Fruit fly (Drosophila melanogaster) whole organism, embryonic: ENCODE data around the gene MED25.

Experiments used
- Blimp-1 ChIP-seq: fragments of 200-800 bp; sonication (Bioruptor generic); optimal IDR thresholded peaks from 3 replicates; lab custom pipeline; 2018; ENCODE audit warnings: missing biosample characterization, missing genetic modification characterization, mild to moderate bottlenecking, moderate library complexity, missing genetic modification reagents
- Bteb2 ChIP-seq: fragments of 200-800 bp; sonication (Bioruptor generic); optimal IDR thresholded peaks from 2 replicates; lab custom pipeline; 2016; ENCODE audit warnings: missing biosample characterization, missing genetic modification characterization
- CG1024 ChIP-seq: fragments of 200-800 bp; sonication (Bioruptor generic); IDR thresholded peaks from 2 replicates; pipeline ENCODE4 v1.3.6; 2022; ENCODE audit warnings: missing biosample characterization, missing genetic modification characterization
- CG13775 ChIP-seq: fragments of 200-800 bp; sonication (Bioruptor generic); optimal IDR thresholded peaks from 3 replicates; lab custom pipeline; 2017; ENCODE audit warnings: missing biosample characterization, mild to moderate bottlenecking, missing genetic modification characterization
- CG15269 ChIP-seq: fragments of 200-800 bp; sonication (Bioruptor generic); optimal IDR thresholded peaks from 2 replicates; lab custom pipeline; 2018; ENCODE audit warnings: missing biosample characterization, mild to moderate bottlenecking, missing genetic modification characterization, moderate library complexity
- CG15479 ChIP-seq: fragments of 200-800 bp; sonication (Bioruptor generic); optimal IDR thresholded peaks from 3 replicates; lab custom pipeline; 2019; ENCODE audit warnings: missing biosample characterization, mild to moderate bottlenecking, missing genetic modification characterization, moderate library complexity
- CG15696 ChIP-seq: fragments of 200-800 bp; sonication (Bioruptor generic); optimal IDR thresholded peaks from 2 replicates; lab custom pipeline; 2019; ENCODE audit warnings: missing biosample characterization, mild to moderate bottlenecking, missing genetic modification characterization, moderate library complexity
- CG18011 ChIP-seq: fragments of 200-800 bp; sonication (Bioruptor generic); optimal IDR thresholded peaks from 2 replicates; lab custom pipeline; 2017; ENCODE audit warnings: missing biosample characterization, missing genetic modification characterization, mild to moderate bottlenecking, moderate library complexity, missing genotype
- CG2875 ChIP-seq: fragments of 200-800 bp; sonication (Bioruptor generic); optimal IDR thresholded peaks from 2 replicates; lab custom pipeline; 2017; ENCODE audit warnings: missing biosample characterization, mild to moderate bottlenecking, missing genetic modification characterization, missing genetic modification reagents
- CG31441 ChIP-seq: fragments of 200-800 bp; sonication (Bioruptor generic); IDR thresholded peaks from 2 replicates; pipeline ENCODE4 v1.3.6; 2022; ENCODE audit warnings: missing biosample characterization, missing genetic modification characterization
- CG32767 ChIP-seq: fragments of 200-800 bp; sonication (Bioruptor generic); IDR thresholded peaks from 2 replicates; pipeline ENCODE4 v1.3.6; 2022; ENCODE audit warnings: missing biosample characterization, missing genetic modification characterization
- CG7556 ChIP-seq: fragments of 200-800 bp; sonication (Bioruptor generic); optimal IDR thresholded peaks from 2 replicates; lab custom pipeline; 2017; ENCODE audit warnings: missing biosample characterization, mild to moderate bottlenecking, missing genetic modification characterization
- CG7786 ChIP-seq: fragments of 200-800 bp; sonication (Bioruptor generic); optimal IDR thresholded peaks from 2 replicates; lab custom pipeline; 2016; ENCODE audit warnings: missing biosample characterization, missing genetic modification characterization
- CG7963 ChIP-seq: fragments of 200-800 bp; sonication (Bioruptor generic); IDR thresholded peaks from 3 replicates; pipeline ENCODE4 v1.3.6; 2022; ENCODE audit warnings: missing biosample characterization, missing genetic modification characterization; ENCODE audit not compliant: partially characterized antibody
- CG9727 ChIP-seq: fragments of 200-800 bp; sonication (Bioruptor generic); optimal IDR thresholded peaks from 3 replicates; lab custom pipeline; 2017; ENCODE audit warnings: missing biosample characterization, mild to moderate bottlenecking, missing genetic modification characterization
- CkIIα-i1 ChIP-seq: fragments of 200-800 bp; sonication (Bioruptor generic); IDR thresholded peaks from 2 replicates; pipeline ENCODE4 v1.3.6; 2022; ENCODE audit warnings: missing biosample characterization, missing genetic modification characterization
- Dref ChIP-seq: fragments of 200-800 bp; sonication (Bioruptor generic); IDR thresholded peaks from 2 replicates; pipeline ENCODE4 v1.3.6; 2022; ENCODE audit warnings: missing biosample characterization, missing genetic modification characterization
- Fer2 ChIP-seq: fragments of 200-800 bp; sonication (Bioruptor generic); optimal IDR thresholded peaks from 2 replicates; lab custom pipeline; 2018; ENCODE audit warnings: missing biosample characterization, mild to moderate bottlenecking, missing genetic modification characterization, moderate library complexity
- HLH54F ChIP-seq: fragments of 200-800 bp; sonication (Bioruptor generic); optimal IDR thresholded peaks from 3 replicates; lab custom pipeline; 2016; ENCODE audit warnings: missing biosample characterization, missing genetic modification characterization
- NK7.1 ChIP-seq: fragments of 200-800 bp; sonication (Bioruptor generic); optimal IDR thresholded peaks from 3 replicates; lab custom pipeline; 2016; ENCODE audit warnings: missing biosample characterization, missing genetic modification characterization
- Nf-YA ChIP-seq: fragments of 200-800 bp; sonication (Bioruptor generic); IDR thresholded peaks from 2 replicates; pipeline ENCODE4 v1.3.6; 2022; ENCODE audit warnings: missing biosample characterization, missing genetic modification characterization
- NfI ChIP-seq: fragments of 200-800 bp; sonication (Bioruptor generic); optimal IDR thresholded peaks from 3 replicates; lab custom pipeline; 2018; ENCODE audit warnings: missing biosample characterization, mild to moderate bottlenecking, missing genetic modification characterization, moderate library complexity
- Ssrp ChIP-seq: fragments of 200-800 bp; sonication (Bioruptor generic); optimal IDR thresholded peaks from 2 replicates; lab custom pipeline; 2018; ENCODE audit warnings: missing biosample characterization, mild to moderate bottlenecking, missing genetic modification characterization, moderate library complexity
- aop ChIP-seq: fragments of 200-800 bp; sonication (Bioruptor generic); IDR thresholded peaks from 2 replicates; pipeline ENCODE4 v1.3.6; 2022; ENCODE audit warnings: missing biosample characterization, missing genetic modification characterization
- bowl ChIP-seq: fragments of 200-800 bp; sonication (Bioruptor generic); IDR thresholded peaks from 2 replicates; pipeline ENCODE4 v1.3.6; 2022; ENCODE audit warnings: missing biosample characterization, missing genetic modification characterization
- cad ChIP-seq: fragments of >200 bp; optimal IDR thresholded peaks from 2 replicates; lab custom pipeline; 2017; ENCODE audit warnings: missing biosample characterization, missing genetic modification characterization
- dpn ChIP-seq, 2 experiments: fragments of 200-800 bp; sonication (Bioruptor generic); optimal IDR thresholded peaks; 3 replicates each; lab custom pipeline; 2016; ENCODE audit warnings: missing biosample characterization in 2 of 2, missing genetic modification characterization in 2 of 2
- fd64A ChIP-seq: fragments of 200-800 bp; sonication (Bioruptor generic); optimal IDR thresholded peaks from 3 replicates; lab custom pipeline; 2018; ENCODE audit warnings: missing biosample characterization, mild to moderate bottlenecking, missing genetic modification characterization
- hth ChIP-seq: fragments of >200 bp; optimal IDR thresholded peaks from 2 replicates; lab custom pipeline; 2017; ENCODE audit warnings: inconsistent platforms
- jigr1 ChIP-seq: fragments of 200-800 bp; sonication (Bioruptor generic); IDR thresholded peaks from 3 replicates; pipeline ENCODE4 v1.3.6; 2022; ENCODE audit warnings: missing biosample characterization, missing genetic modification characterization
- lilli ChIP-seq: fragments of 200-800 bp; sonication (Bioruptor generic); optimal IDR thresholded peaks from 3 replicates; lab custom pipeline; 2016; ENCODE audit warnings: missing biosample characterization, missing genetic modification characterization
- lmd ChIP-seq: fragments of 200-800 bp; sonication (Bioruptor generic); IDR thresholded peaks from 2 replicates; pipeline ENCODE4 v1.3.6; 2022; ENCODE audit warnings: missing biosample characterization, missing genetic modification characterization
- lola ChIP-seq, 3 experiments: fragments of >200 bp in 2 of 3; fragments of 200-800 bp in 1 of 3; sonication (Bioruptor generic) in 1 of 3; optimal IDR thresholded peaks; 2 replicates each; lab custom pipeline; 2017 to 2019; ENCODE audit warnings: missing biosample characterization in 3 of 3, missing genetic modification characterization in 3 of 3, mild to moderate bottlenecking in 1 of 3, moderate library complexity in 1 of 3
- odd ChIP-seq: fragments of 200-800 bp; sonication (Bioruptor generic); optimal IDR thresholded peaks from 2 replicates; lab custom pipeline; 2017; ENCODE audit warnings: missing biosample characterization, mild to moderate bottlenecking, missing genetic modification characterization
- pfk ChIP-seq: fragments of 200-800 bp; sonication (Bioruptor generic); optimal IDR thresholded peaks from 2 replicates; lab custom pipeline; 2018; ENCODE audit warnings: missing biosample characterization, mild to moderate bottlenecking, missing genetic modification characterization, moderate library complexity
- pita ChIP-seq: fragments of 200-800 bp; sonication (Bioruptor generic); optimal IDR thresholded peaks from 2 replicates; lab custom pipeline; 2017; ENCODE audit warnings: missing biosample characterization, mild to moderate bottlenecking, missing genetic modification characterization
- pnt ChIP-seq: fragments of 200-800 bp; sonication (Bioruptor generic); optimal IDR thresholded peaks from 3 replicates; lab custom pipeline; 2016; ENCODE audit warnings: missing biosample characterization, missing genetic modification characterization
- prd ChIP-seq, 3 experiments: fragments of >200 bp in 2 of 3; fragments of 200-800 bp in 1 of 3; sonication (Bioruptor generic) in 1 of 3; optimal IDR thresholded peaks in 2 of 3; IDR thresholded peaks in 1 of 3; 2 replicates in 2 of 3; 3 replicates in 1 of 3; pipeline versions ENCODE4 v1.3.6 to Lab custom; 2017 to 2022; ENCODE audit warnings: missing biosample characterization in 1 of 3, missing genetic modification characterization in 1 of 3
- pzg ChIP-seq: fragments of 200-800 bp; sonication (Bioruptor generic); optimal IDR thresholded peaks from 3 replicates; lab custom pipeline; 2018; ENCODE audit warnings: missing biosample characterization, mild to moderate bottlenecking, missing genetic modification characterization, moderate library complexity
- rib ChIP-seq: fragments of 200-800 bp; sonication (Bioruptor generic); IDR thresholded peaks from 2 replicates; pipeline ENCODE4 v1.3.6; 2022; ENCODE audit warnings: missing biosample characterization, missing genetic modification characterization
- row ChIP-seq: fragments of 200-800 bp; sonication (Bioruptor generic); IDR thresholded peaks from 3 replicates; pipeline ENCODE4 v1.3.6; 2022; ENCODE audit warnings: missing biosample characterization, missing genetic modification characterization
- sisA ChIP-seq: fragments of 200-800 bp; sonication (Bioruptor generic); IDR thresholded peaks from 2 replicates; pipeline ENCODE4 v1.3.6; 2022; ENCODE audit warnings: missing biosample characterization, missing genetic modification characterization
- so ChIP-seq: fragments of 200-800 bp; sonication (Bioruptor generic); IDR thresholded peaks from 3 replicates; pipeline ENCODE4 v1.3.6; 2022; ENCODE audit warnings: missing biosample characterization, missing genetic modification characterization
- tgo ChIP-seq: fragments of 200-800 bp; sonication (Bioruptor generic); IDR thresholded peaks from 3 replicates; pipeline ENCODE4 v1.3.6; 2022; ENCODE audit warnings: missing biosample characterization, missing genetic modification characterization
- tna ChIP-seq: fragments of 200-800 bp; sonication (Bioruptor generic); IDR thresholded peaks from 2 replicates; pipeline ENCODE4 v1.3.6; 2022; ENCODE audit warnings: missing biosample characterization, missing genetic modification characterization; ENCODE audit not compliant: partially characterized antibody
- tx ChIP-seq: fragments of 200-800 bp; sonication (Bioruptor generic); optimal IDR thresholded peaks from 2 replicates; lab custom pipeline; 2016; ENCODE audit warnings: missing biosample characterization, missing genetic modification characterization
- unpg ChIP-seq: fragments of 200-800 bp; sonication (Bioruptor generic); optimal IDR thresholded peaks from 3 replicates; lab custom pipeline; 2018; ENCODE audit warnings: missing biosample characterization, mild to moderate bottlenecking, missing genetic modification characterization, moderate library complexity
- vfl ChIP-seq: fragments of 200-800 bp; sonication (Bioruptor generic); optimal IDR thresholded peaks from 2 replicates; lab custom pipeline; 2016; ENCODE audit warnings: missing biosample characterization, missing genetic modification characterization
- vnd ChIP-seq: fragments of 200-800 bp; sonication (Bioruptor generic); IDR thresholded peaks from 3 replicates; pipeline ENCODE4 v1.3.6; 2022; ENCODE audit warnings: missing biosample characterization, missing genetic modification characterization; ENCODE audit not compliant: partially characterized antibody

The MED25 gene

dm6 chr3R:20031043-20031763 is 22.5 kb downstream of the MED25 start, which contains the start of gene trem (continued):
- TF ChIP-seq tna (GFP tag; lab: Robert Waterston, UW) (no peak), CG15696 (tag; lab: Kevin White, UChicago) (peak; percentile 73), prd (optimal IDR thresholded peaks at IDR 0.05; lab: Kevin White, UChicago) (no peak), prd (GFP tag; IDR thresholded peaks at IDR 0.05; lab: Robert Waterston, UW) (peak; percentile 81), rib (no peak), unpg (GFP tag; lab: Kevin White, UChicago) (peak; percentile 61), aop (GFP tag; lab: Robert Waterston, UW) (peak; percentile 28; the same call in 1 of the 2 replicates), tgo (GFP tag; lab: Robert Waterston, UW) (peak; percentile 70), jigr1 (peak; percentile 74; the same call in 2 of the 3 replicates), so (GFP tag; lab: Robert Waterston, UW) (no peak), dpn (GFP tag; optimal IDR thresholded peaks at IDR 0.05; lab: Kevin White, UChicago) (peak; percentile 58), row (peak; percentile 97), Blimp-1 (GFP tag; lab: Kevin White, UChicago) (no peak), Ssrp (tag; lab: Kevin White, UChicago) (peak; percentile 81), Nf-YA (no peak), CG2875 (GFP tag; lab: Kevin White, UChicago) (no peak), CG15479 (peak; percentile 1), CG13775 (GFP tag; lab: Kevin White, UChicago) (peak; percentile 89), NK7.1 (GFP tag; lab: Kevin White, UChicago) (no peak), pzg (GFP tag; lab: Kevin White, UChicago) (peak; percentile 24), CG7556 (GFP tag; lab: Kevin White, UChicago) (peak; percentile 82), pnt (GFP tag; lab: Kevin White, UChicago) (peak; percentile 61), bowl (GFP tag; lab: Robert Waterston, UW) (no peak), odd (GFP tag; lab: Kevin White, UChicago) (no peak), fd64A (no peak), CG7963 (GFP tag; lab: Robert Waterston, UW) (no peak), tx (no peak), pita (GFP tag; lab: Kevin White, UChicago) (no peak), sisA (peak; percentile 78), CG32767 (GFP tag; lab: Robert Waterston, UW) (no peak), lmd (GFP tag; lab: Robert Waterston, UW) (peak; percentile 71), lola (GFP tag; optimal IDR thresholded peaks at IDR 0.05; lab: Kevin White, UChicago) (peak in 1 of 3 experiments; percentile 86), CG18011 (GFP tag; lab: Kevin White, UChicago) (peak; percentile 44), NfI (GFP tag; lab: Kevin White, UChicago) (peak; percentile 66), CG9727 (peak; percentile 88), Fer2 (peak; percentile 67), Dref (0 out of 2 replicates have a peak, but pooled peaks have one; percentile 20), CkIIα-i1 (GFP tag; lab: Robert Waterston, UW) (no peak), cad (no peak), CG1024 (GFP tag; lab: Robert Waterston, UW) (peak; percentile 49; the same call in 1 of the 2 replicates), Bteb2 (GFP tag; lab: Kevin White, UChicago) (peak; percentile 30), CG31441 (GFP tag; lab: Robert Waterston, UW) (no peak; the same call in none of the 2 replicates), CG15269 (tag; lab: Kevin White, UChicago) (no peak), vfl (GFP tag; lab: Kevin White, UChicago) (no peak), lilli (peak; percentile 66), hth (lab: Kevin White, UChicago) (no peak), HLH54F (GFP tag; lab: Kevin White, UChicago) (peak; percentile 54), pfk (GFP tag; lab: Kevin White, UChicago) (no peak), vnd (GFP tag; lab: Robert Waterston, UW) (no peak), CG7786 (GFP tag; lab: Kevin White, UChicago) (peak; percentile 18)
